Fruit fly (Drosophila melanogaster): ENCODE data around the gene Taf10.

DNA sequence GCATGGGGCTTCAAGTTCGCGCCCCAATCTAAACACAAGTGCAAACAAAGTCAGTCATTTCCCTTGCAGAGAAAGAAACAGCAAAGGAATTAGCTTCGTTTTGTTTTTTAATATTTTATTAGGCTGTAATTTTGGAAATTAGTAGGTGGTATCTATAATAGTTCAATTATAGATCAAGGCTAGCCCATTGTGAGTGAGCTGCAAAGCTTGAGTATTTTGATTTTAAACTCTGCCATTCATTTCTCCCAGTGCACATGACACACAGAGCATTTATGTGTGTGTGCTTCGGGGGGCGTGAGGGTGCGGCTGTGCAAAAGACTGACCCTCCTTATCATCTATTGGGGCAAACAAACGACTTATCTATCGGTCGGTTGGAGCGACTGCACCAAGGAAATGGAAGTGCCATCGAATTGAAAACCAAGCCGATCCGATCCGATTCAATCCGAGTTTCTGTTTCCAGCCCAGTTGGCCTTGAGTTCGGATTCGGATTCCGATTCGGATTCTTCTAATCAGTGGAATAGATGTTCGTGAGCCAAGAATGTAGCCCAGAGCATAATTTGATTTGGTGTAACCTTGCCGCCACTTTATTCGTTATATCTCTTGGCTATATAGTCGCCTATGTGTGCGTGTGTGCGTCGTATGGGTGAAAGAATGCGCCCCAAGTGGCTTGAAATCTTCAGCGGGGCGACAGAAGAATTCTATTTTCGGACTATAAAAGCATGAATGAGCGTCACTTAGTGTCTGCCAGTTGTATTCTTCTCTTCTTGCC is 36.1 kb upstream of the Taf10 start:
- TF ChIP-seq h (GFP tag; optimal IDR thresholded peaks at IDR 0.05) (peak; percentile 36), dmrt93B (GFP tag; optimal IDR thresholded peaks at IDR 0.05) (no peak), Abd-B (GFP tag; optimal IDR thresholded peaks at IDR 0.05) (no peak), br (GFP tag; optimal IDR thresholded peaks at IDR 0.05) (no peak), Hr78 (GFP tag; optimal IDR thresholded peaks at IDR 0.05) (no peak), Hr83 (GFP tag; optimal IDR thresholded peaks at IDR 0.05; ENCODE audit: poor library complexity, severe bottlenecking) (no peak), GATAd (GFP tag; optimal IDR thresholded peaks at IDR 0.05) (no peak), OdsH (GFP tag; optimal IDR thresholded peaks at IDR 0.05) (peak; percentile 39), ey (GFP tag; optimal IDR thresholded peaks at IDR 0.05) (peak; percentile 11)
